Worm (Caenorhabditis elegans) whole organism, dauer: Measurements from ENCODE around the gene C26B9.2.

Source experiments
- unc-62 ChIP-seq: sonication (generic microtip); optimal IDR thresholded peaks from 2 replicates; lab custom pipeline; 2017; ENCODE audit warnings: missing biosample characterization, missing genetic modification reagents, missing genetic modification characterization

Gene C26B9.2

ce11 chrX:5382778-5383177 lies 42.8 kb downstream of the C26B9.2 start:
- no peak for TF ChIP-seq unc-62

- no peak for TF ChIP-seq unc-62
Measured at ce11 chrX:5386558-5386957, 46.6 kb downstream of the C26B9.2 start, which contains the start of gene kcnl-3. Gene kcnl-3, plus strand, starts transcription at chrX:5386858.

ce11 chrX:5387629-5388028 lies 47.6 kb downstream of the C26B9.2 start:
- no peak for TF ChIP-seq unc-62
